Worm (Caenorhabditis elegans): Measurements from ENCODE around the gene Y70C5A.2.

The Y70C5A.2 gene

ce11 chrV:16600623-16601022, 22.4 kb downstream of the Y70C5A.2 start, which contains the start of gene T03E6.9:
T03E6.9 (minus strand) TSS chrV:16600723.
- TF ChIP-seq cog-1 (tag; optimal IDR thresholded peaks at IDR 0.05) (no peak), flt-1 (GFP tag; IDR thresholded peaks at IDR 0.05) (no peak), ref-1 (GFP tag; conservative IDR thresholded peaks at IDR 0.05) (no peak), klf-2 (GFP tag; conservative IDR thresholded peaks at IDR 0.05) (no peak), ztf-29 (GFP tag; IDR thresholded peaks at IDR 0.05) (no peak), tab-1 (GFP tag; IDR thresholded peaks at IDR 0.05) (no peak), T22C8.4 (GFP tag; IDR thresholded peaks at IDR 0.05) (no peak), med-1 (GFP tag; optimal IDR thresholded peaks at IDR 0.05; ENCODE audit: insufficient read depth) (no peak), ztf-23 (GFP tag; IDR thresholded peaks at IDR 0.05) (no peak)

- no peak for TF ChIP-seq klf-2 (GFP tag; conservative IDR thresholded peaks at IDR 0.05)
- TF ChIP-seq T22C8.4 (GFP tag; IDR thresholded peaks at IDR 0.05) = no peak
- TF ChIP-seq cog-1 (tag; optimal IDR thresholded peaks at IDR 0.05) = no peak
- TF ChIP-seq tab-1 (GFP tag; IDR thresholded peaks at IDR 0.05) = no peak
- no peak for TF ChIP-seq ztf-29 (GFP tag; IDR thresholded peaks at IDR 0.05)
- no peak for TF ChIP-seq flt-1 (GFP tag; IDR thresholded peaks at IDR 0.05)
- no peak for TF ChIP-seq ztf-23 (GFP tag; IDR thresholded peaks at IDR 0.05)
- TF ChIP-seq ref-1 (GFP tag; conservative IDR thresholded peaks at IDR 0.05) = no peak
- TF ChIP-seq med-1 (GFP tag; optimal IDR thresholded peaks at IDR 0.05; ENCODE audit: insufficient read depth) = no peak
Measured at ce11 chrV:16599835-16600234, 23.2 kb downstream of the Y70C5A.2 start.

ce11 chrV:16598437-16598836, 24.6 kb downstream of the Y70C5A.2 start:
- TF ChIP-seq tab-1 (GFP tag; IDR thresholded peaks at IDR 0.05) (no peak), klf-2 (GFP tag; conservative IDR thresholded peaks at IDR 0.05) (no peak), med-1 (GFP tag; optimal IDR thresholded peaks at IDR 0.05; ENCODE audit: insufficient read depth) (no peak), T22C8.4 (GFP tag; IDR thresholded peaks at IDR 0.05) (no peak), flt-1 (GFP tag; IDR thresholded peaks at IDR 0.05) (no peak), ref-1 (GFP tag; conservative IDR thresholded peaks at IDR 0.05) (no peak), cog-1 (tag; optimal IDR thresholded peaks at IDR 0.05) (no peak), ztf-29 (GFP tag; IDR thresholded peaks at IDR 0.05) (no peak), ztf-23 (GFP tag; IDR thresholded peaks at IDR 0.05) (no peak)

- TF ChIP-seq ref-1 (GFP tag; conservative IDR thresholded peaks at IDR 0.05) (no peak), T22C8.4 (GFP tag; IDR thresholded peaks at IDR 0.05) (no peak), klf-2 (GFP tag; conservative IDR thresholded peaks at IDR 0.05) (no peak), tab-1 (GFP tag; IDR thresholded peaks at IDR 0.05) (no peak), ztf-23 (GFP tag; IDR thresholded peaks at IDR 0.05) (no peak), ztf-29 (GFP tag; IDR thresholded peaks at IDR 0.05) (no peak), flt-1 (GFP tag; IDR thresholded peaks at IDR 0.05) (no peak), cog-1 (tag; optimal IDR thresholded peaks at IDR 0.05) (no peak), med-1 (GFP tag; optimal IDR thresholded peaks at IDR 0.05; ENCODE audit: insufficient read depth) (no peak)
Measured at ce11 chrV:16596102-16596501, 26.9 kb downstream of the Y70C5A.2 start.

- TF ChIP-seq tab-1 (GFP tag; IDR thresholded peaks at IDR 0.05) (no peak), klf-2 (GFP tag; conservative IDR thresholded peaks at IDR 0.05) (no peak), med-1 (GFP tag; optimal IDR thresholded peaks at IDR 0.05; ENCODE audit: insufficient read depth) (no peak), ztf-29 (GFP tag; IDR thresholded peaks at IDR 0.05) (no peak), cog-1 (tag; optimal IDR thresholded peaks at IDR 0.05) (no peak), ztf-23 (GFP tag; IDR thresholded peaks at IDR 0.05) (no peak)
Measured at ce11 chrV:16595140-16595791, 27.7 kb downstream of the Y70C5A.2 start, which contains the start of gene cpl-1. cpl-1 (minus strand) TSS chrV:16595346.

- TF ChIP-seq klf-2 (GFP tag; conservative IDR thresholded peaks at IDR 0.05) (no peak), cog-1 (tag; optimal IDR thresholded peaks at IDR 0.05) (no peak), tab-1 (GFP tag; IDR thresholded peaks at IDR 0.05) (no peak), flt-1 (GFP tag; IDR thresholded peaks at IDR 0.05) (no peak), T22C8.4 (GFP tag; IDR thresholded peaks at IDR 0.05) (no peak)
Measured at ce11 chrV:16594514-16594913, 28.5 kb downstream of the Y70C5A.2 start.

- TF ChIP-seq cog-1 (tag; optimal IDR thresholded peaks at IDR 0.05) (no peak), tab-1 (GFP tag; IDR thresholded peaks at IDR 0.05) (0 out of 2 replicates have a peak, but pooled peaks have one; percentile 9), ztf-23 (GFP tag; IDR thresholded peaks at IDR 0.05) (no peak), flt-1 (GFP tag; IDR thresholded peaks at IDR 0.05) (no peak), klf-2 (GFP tag; conservative IDR thresholded peaks at IDR 0.05) (no peak)
Measured at ce11 chrV:16593792-16594059, 29.3 kb downstream of the Y70C5A.2 start.

ce11 chrV:16592947-16593791, 29.8 kb downstream of the Y70C5A.2 start:
- TF ChIP-seq ztf-23 (GFP tag; IDR thresholded peaks at IDR 0.05) (no peak), T22C8.4 (GFP tag; IDR thresholded peaks at IDR 0.05) (no peak), med-1 (GFP tag; optimal IDR thresholded peaks at IDR 0.05; ENCODE audit: insufficient read depth) (no peak), ztf-29 (GFP tag; IDR thresholded peaks at IDR 0.05) (peak; percentile 80; the same call in 1 of the 2 replicates)

- TF ChIP-seq ztf-23 (GFP tag; IDR thresholded peaks at IDR 0.05) = peak; percentile 87
- peak; percentile 70 for TF ChIP-seq T22C8.4 (GFP tag; IDR thresholded peaks at IDR 0.05)
- TF ChIP-seq med-1 (GFP tag; optimal IDR thresholded peaks at IDR 0.05; ENCODE audit: insufficient read depth) = peak; percentile 1
- peak; percentile 89 for TF ChIP-seq flt-1 (GFP tag; IDR thresholded peaks at IDR 0.05)
- peak; percentile 71 for TF ChIP-seq ztf-29 (GFP tag; IDR thresholded peaks at IDR 0.05)
- peak; percentile 65 for TF ChIP-seq ref-1 (GFP tag; conservative IDR thresholded peaks at IDR 0.05)
- peak; percentile 86 for TF ChIP-seq tab-1 (GFP tag; IDR thresholded peaks at IDR 0.05)
- TF ChIP-seq klf-2 (GFP tag; conservative IDR thresholded peaks at IDR 0.05) = peak; percentile 77
- peak; percentile 26 for TF ChIP-seq cog-1 (tag; optimal IDR thresholded peaks at IDR 0.05)
Measured at ce11 chrV:16591992-16592798, 30.8 kb downstream of the Y70C5A.2 start, which contains the start of gene srh-269. srh-269 (minus strand) TSS chrV:16592042.
